Fruit fly (Drosophila melanogaster) whole organism, prepupa: ENCODE results near the gene CG13457.
A peak's percentile ranks its signal among the peaks of the same experiment; 100 is the strongest.

Experiments
- Blimp-1 ChIP-seq: fragments of 200-800 bp; sonication (Bioruptor generic); optimal IDR thresholded peaks from 3 replicates; lab custom pipeline; 2017; ENCODE audit warnings: missing biosample characterization, missing genetic modification characterization, mild to moderate bottlenecking, moderate library complexity, missing genetic modification reagents
- CG10631 ChIP-seq: fragments of 200-800 bp; sonication (Bioruptor generic); optimal IDR thresholded peaks from 2 replicates; lab custom pipeline; 2016; ENCODE audit warnings: missing biosample characterization, missing genetic modification characterization
- CG10669 ChIP-seq: fragments of 200-800 bp; sonication (Bioruptor generic); optimal IDR thresholded peaks from 3 replicates; lab custom pipeline; 2018; ENCODE audit warnings: missing biosample characterization, mild to moderate bottlenecking, missing genetic modification characterization, moderate library complexity
- CG11294 ChIP-seq: fragments of 200-800 bp; sonication (Bioruptor generic); IDR thresholded peaks from 2 replicates; pipeline ENCODE4 v1.3.6; 2022; ENCODE audit warnings: missing biosample characterization, missing genetic modification characterization
- CG11902 ChIP-seq: fragments of 200-800 bp; sonication (Bioruptor generic); optimal IDR thresholded peaks from 3 replicates; lab custom pipeline; 2016; ENCODE audit warnings: missing biosample characterization, missing genetic modification characterization
- CG15336 ChIP-seq: fragments of 200-800 bp; sonication (Bioruptor generic); IDR thresholded peaks from 2 replicates; pipeline ENCODE4 v1.3.6; 2022; ENCODE audit warnings: missing biosample characterization, missing genetic modification characterization
- CG1621 ChIP-seq: fragments of 200-800 bp; sonication (Bioruptor generic); optimal IDR thresholded peaks from 3 replicates; lab custom pipeline; 2018; ENCODE audit warnings: missing biosample characterization, mild to moderate bottlenecking, missing genetic modification characterization
- CG16779 ChIP-seq: fragments of 200-800 bp; sonication (Bioruptor generic); optimal IDR thresholded peaks from 3 replicates; lab custom pipeline; 2017; ENCODE audit warnings: missing biosample characterization, mild to moderate bottlenecking, missing genetic modification characterization
- CG3032 ChIP-seq: fragments of 200-800 bp; optimal IDR thresholded peaks from 2 replicates; lab custom pipeline; 2019; ENCODE audit warnings: missing biosample characterization, mild to moderate bottlenecking, missing genetic modification characterization, moderate library complexity
- CG31627 ChIP-seq: fragments of 200-800 bp; sonication (Bioruptor generic); optimal IDR thresholded peaks from 3 replicates; lab custom pipeline; 2016; ENCODE audit warnings: missing biosample characterization, missing genetic modification characterization
- CG32006 ChIP-seq: fragments of 200-800 bp; sonication (Bioruptor generic); optimal IDR thresholded peaks from 3 replicates; lab custom pipeline; 2017; ENCODE audit warnings: missing biosample characterization, mild to moderate bottlenecking, missing genetic modification characterization
- CG34406 ChIP-seq: fragments of 200-800 bp; sonication (Bioruptor generic); optimal IDR thresholded peaks from 3 replicates; lab custom pipeline; 2016; ENCODE audit warnings: missing biosample characterization, missing genetic modification characterization
- CG3919 ChIP-seq: fragments of 200-800 bp; sonication (Bioruptor generic); optimal IDR thresholded peaks from 3 replicates; lab custom pipeline; 2016; ENCODE audit warnings: missing biosample characterization, missing genetic modification characterization
- CG6163 ChIP-seq: fragments of 200-800 bp; sonication (Bioruptor generic); IDR thresholded peaks from 3 replicates; pipeline ENCODE4 v1.3.6; 2022; ENCODE audit warnings: missing biosample characterization, missing genetic modification characterization
- CG6792 ChIP-seq: fragments of 200-800 bp; sonication (Bioruptor generic); optimal IDR thresholded peaks from 3 replicates; lab custom pipeline; 2016; ENCODE audit warnings: missing biosample characterization, missing genetic modification characterization
- CG6808 ChIP-seq: fragments of 200-800 bp; sonication (Bioruptor generic); optimal IDR thresholded peaks from 3 replicates; lab custom pipeline; 2017; ENCODE audit warnings: missing biosample characterization, missing genetic modification characterization, mild to moderate bottlenecking, moderate library complexity, missing genetic modification reagents
- CG6854 ChIP-seq: fragments of 200-800 bp; sonication (Bioruptor generic); optimal IDR thresholded peaks from 2 replicates; lab custom pipeline; 2017; ENCODE audit warnings: missing biosample characterization, mild to moderate bottlenecking, missing genetic modification characterization
- CG7368 ChIP-seq: fragments of 200-800 bp; sonication (Bioruptor generic); optimal IDR thresholded peaks from 3 replicates; lab custom pipeline; 2016; ENCODE audit warnings: missing biosample characterization, missing genetic modification characterization
- CG8119 ChIP-seq: fragments of 200-800 bp; sonication (Bioruptor generic); IDR thresholded peaks from 3 replicates; pipeline ENCODE4 v1.3.6; 2022; ENCODE audit warnings: missing biosample characterization, missing genetic modification characterization
- CG8319 ChIP-seq: fragments of 200-800 bp; sonication (Bioruptor generic); optimal IDR thresholded peaks from 3 replicates; lab custom pipeline; 2016; ENCODE audit warnings: missing biosample characterization, missing genetic modification characterization
- CG8632 ChIP-seq: fragments of 200-800 bp; sonication (Bioruptor generic); optimal IDR thresholded peaks from 3 replicates; lab custom pipeline; 2016; ENCODE audit warnings: missing biosample characterization, missing genetic modification characterization
- Eip78C ChIP-seq: fragments of 200-800 bp; sonication (Bioruptor generic); peaks from one replicate; lab custom pipeline; 2016; ENCODE audit warnings: missing biosample characterization, missing genetic modification characterization
- Eip93F ChIP-seq: fragments of 200-800 bp; sonication (Bioruptor generic); optimal IDR thresholded peaks from 2 replicates; lab custom pipeline; 2016; ENCODE audit warnings: missing biosample characterization, mild to moderate bottlenecking, missing genetic modification characterization
- Ets21C ChIP-seq: fragments of 200-800 bp; sonication (Bioruptor generic); optimal IDR thresholded peaks from 3 replicates; lab custom pipeline; 2016; ENCODE audit warnings: missing biosample characterization, missing genetic modification characterization
- Ets96B ChIP-seq: fragments of 200-800 bp; optimal IDR thresholded peaks from 2 replicates; lab custom pipeline; 2019; ENCODE audit warnings: missing biosample characterization, mild to moderate bottlenecking, missing genetic modification characterization, moderate library complexity
- Gug ChIP-seq: fragments of 200-800 bp; sonication (Bioruptor generic); IDR thresholded peaks from 2 replicates; pipeline ENCODE4 v1.3.6; 2022; ENCODE audit warnings: missing biosample characterization, missing genetic modification characterization
- Hr39 ChIP-seq: fragments of 200-800 bp; sonication (Bioruptor generic); optimal IDR thresholded peaks from 2 replicates; lab custom pipeline; 2016; ENCODE audit warnings: missing biosample characterization, missing genetic modification characterization
- Hr4 ChIP-seq: fragments of 200-800 bp; sonication (Bioruptor generic); optimal IDR thresholded peaks from 3 replicates; lab custom pipeline; 2016; ENCODE audit warnings: missing biosample characterization, missing genetic modification characterization
- Lpt ChIP-seq: fragments of 200-800 bp; sonication (Bioruptor generic); optimal IDR thresholded peaks from 3 replicates; lab custom pipeline; 2016; ENCODE audit warnings: missing biosample characterization, missing genetic modification characterization
- OdsH ChIP-seq: fragments of 200-800 bp; sonication (Bioruptor generic); optimal IDR thresholded peaks from 3 replicates; lab custom pipeline; 2016; ENCODE audit warnings: missing biosample characterization, missing genetic modification characterization
- Smox ChIP-seq: fragments of 200-800 bp; sonication (Bioruptor generic); optimal IDR thresholded peaks from 3 replicates; lab custom pipeline; 2016; ENCODE audit warnings: missing biosample characterization, missing genetic modification characterization
- Sox14 ChIP-seq: fragments of 200-800 bp; sonication (Bioruptor generic); optimal IDR thresholded peaks from 3 replicates; lab custom pipeline; 2016; ENCODE audit warnings: missing biosample characterization, missing genetic modification characterization
- achi ChIP-seq: fragments of 200-800 bp; sonication (Bioruptor generic); optimal IDR thresholded peaks from 3 replicates; lab custom pipeline; 2016; ENCODE audit warnings: missing biosample characterization, missing genetic modification characterization
- acj6 ChIP-seq: fragments of 200-800 bp; sonication (Bioruptor generic); optimal IDR thresholded peaks from 3 replicates; lab custom pipeline; 2016; ENCODE audit warnings: missing biosample characterization, missing genetic modification characterization
- cyc ChIP-seq: fragments of 200-800 bp; sonication (Bioruptor generic); optimal IDR thresholded peaks from 3 replicates; lab custom pipeline; 2016; ENCODE audit warnings: missing biosample characterization, missing genetic modification characterization
- dac ChIP-seq: fragments of 200-800 bp; sonication (Bioruptor generic); optimal IDR thresholded peaks from 2 replicates; lab custom pipeline; 2017; ENCODE audit warnings: missing biosample characterization, mild to moderate bottlenecking, missing genetic modification characterization
- dsx ChIP-seq: fragments of 200-800 bp; optimal IDR thresholded peaks from 3 replicates; lab custom pipeline; 2019; ENCODE audit warnings: missing biosample characterization, mild to moderate bottlenecking, missing genetic modification characterization, moderate library complexity; ENCODE audit not compliant: poor library complexity, severe bottlenecking
- esn ChIP-seq: fragments of 200-800 bp; sonication (Bioruptor generic); optimal IDR thresholded peaks from 2 replicates; lab custom pipeline; 2016; ENCODE audit warnings: missing biosample characterization, mild to moderate bottlenecking, missing genetic modification characterization, moderate library complexity
- fd85E ChIP-seq: fragments of 200-800 bp; sonication (Bioruptor generic); optimal IDR thresholded peaks from 3 replicates; lab custom pipeline; 2016; ENCODE audit warnings: missing biosample characterization, missing genetic modification characterization
- fkh ChIP-seq: fragments of 200-800 bp; sonication (Bioruptor generic); optimal IDR thresholded peaks from 3 replicates; lab custom pipeline; 2017; ENCODE audit warnings: missing biosample characterization, mild to moderate bottlenecking, missing genetic modification characterization, moderate library complexity
- net ChIP-seq: fragments of 200-800 bp; sonication (Bioruptor generic); optimal IDR thresholded peaks from 3 replicates; lab custom pipeline; 2016; ENCODE audit warnings: missing biosample characterization, missing genetic modification characterization
- pdm3 ChIP-seq: fragments of 200-800 bp; sonication (Bioruptor generic); optimal IDR thresholded peaks from 3 replicates; lab custom pipeline; 2016; ENCODE audit warnings: missing biosample characterization, missing genetic modification characterization
- salr ChIP-seq, 2 experiments: fragments of 200-800 bp; sonication (Bioruptor generic); optimal IDR thresholded peaks; 3 replicates each; lab custom pipeline; 2016 to 2018; ENCODE audit warnings: missing biosample characterization in 2 of 2, missing genetic modification characterization in 2 of 2, mild to moderate bottlenecking in 1 of 2
- spab ChIP-seq: fragments of 200-800 bp; sonication (Bioruptor generic); optimal IDR thresholded peaks from 2 replicates; lab custom pipeline; 2017; ENCODE audit warnings: missing biosample characterization, mild to moderate bottlenecking, missing genetic modification characterization, missing genetic modification reagents
- ss ChIP-seq, 2 experiments: fragments of 200-800 bp; sonication (Bioruptor generic); optimal IDR thresholded peaks; 2 replicates in 1 of 2; 3 replicates in 1 of 2; lab custom pipeline; 2017 to 2018; ENCODE audit warnings: mild to moderate bottlenecking in 2 of 2, missing biosample characterization in 2 of 2, missing genetic modification characterization in 2 of 2, moderate library complexity in 1 of 2
- svp ChIP-seq: fragments of 200-800 bp; sonication (Bioruptor generic); peaks from one replicate; lab custom pipeline; 2016; ENCODE audit warnings: missing biosample characterization, missing genetic modification characterization
- topi ChIP-seq: fragments of 200-800 bp; sonication (Bioruptor generic); optimal IDR thresholded peaks from 3 replicates; lab custom pipeline; 2016; ENCODE audit warnings: missing biosample characterization, missing genetic modification characterization
- vri ChIP-seq: fragments of 200-800 bp; sonication (Bioruptor generic); optimal IDR thresholded peaks from 3 replicates; lab custom pipeline; 2016; ENCODE audit warnings: missing biosample characterization, mild to moderate bottlenecking, missing genetic modification characterization

The CG13457 gene

dm6 chr3L:15174823-15175222 is 43.6 kb upstream of the CG13457 start:
- TF ChIP-seq CG6163 (GFP tag; lab: Robert Waterston, UW) (no peak), svp (GFP tag; lab: Kevin White, UChicago) (no peak), cyc (no peak), Ets21C (no peak), CG34406 (peak; percentile 48), OdsH (peak; percentile 18), Eip78C (GFP tag; lab: Kevin White, UChicago) (peak; percentile 59), vri (GFP tag; lab: Kevin White, UChicago) (no peak), Ets96B (tag; lab: Kevin White, UChicago) (peak; percentile 50), CG8632 (peak; percentile 2), pdm3 (GFP tag; lab: Kevin White, UChicago) (no peak), CG10631 (GFP tag; lab: Kevin White, UChicago) (peak; percentile 1), acj6 (GFP tag; lab: Kevin White, UChicago) (peak; percentile 15), CG6854 (GFP tag; lab: Kevin White, UChicago) (no peak), CG6792 (GFP tag; lab: Kevin White, UChicago) (no peak), CG32006 (no peak), CG3032 (peak; percentile 38), dsx (GFP tag; lab: Kevin White, UChicago) (peak; percentile 24)

dm6 chr3L:15174086-15174485 is 42.9 kb upstream of the CG13457 start:
- TF ChIP-seq CG8119 (peak; percentile 42; the same call in 1 of the 3 replicates), acj6 (GFP tag; lab: Kevin White, UChicago) (peak; percentile 72), dac (GFP tag; lab: Kevin White, UChicago) (no peak), Gug (GFP tag; lab: Robert Waterston, UW) (no peak), ss (GFP tag; optimal IDR thresholded peaks at IDR 0.05; lab: Kevin White, UChicago) (peak; percentile 56 to 69), CG10669 (GFP tag; lab: Kevin White, UChicago) (peak; percentile 58), achi (peak; percentile 78), Sox14 (GFP tag; lab: Kevin White, UChicago) (peak; percentile 44), Ets21C (no peak), Hr4 (no peak), CG11294 (GFP tag; lab: Robert Waterston, UW) (no peak), CG3919 (GFP tag; lab: Kevin White, UChicago) (peak; percentile 48), esn (GFP tag; lab: Kevin White, UChicago) (peak; percentile 63), CG31627 (GFP tag; lab: Kevin White, UChicago) (no peak), fd85E (no peak), Lpt (GFP tag; lab: Kevin White, UChicago) (no peak), CG7368 (GFP tag; lab: Kevin White, UChicago) (peak; percentile 33), Ets96B (tag; lab: Kevin White, UChicago) (peak; percentile 91), CG32006 (peak; percentile 27), CG6163 (GFP tag; lab: Robert Waterston, UW) (no peak), vri (GFP tag; lab: Kevin White, UChicago) (no peak), CG10631 (GFP tag; lab: Kevin White, UChicago) (peak; percentile 80), topi (GFP tag; lab: Kevin White, UChicago) (peak; percentile 42), Eip78C (GFP tag; lab: Kevin White, UChicago) (peak; percentile 87), CG15336 (no peak), cyc (peak; percentile 12), spab (GFP tag; lab: Kevin White, UChicago) (peak; percentile 77), CG34406 (peak; percentile 80), Blimp-1 (GFP tag; lab: Kevin White, UChicago) (no peak), CG6808 (GFP tag; lab: Kevin White, UChicago) (peak; percentile 57), Smox (GFP tag; lab: Kevin White, UChicago) (peak; percentile 40), CG11902 (GFP tag; lab: Kevin White, UChicago) (peak; percentile 44), fkh (GFP tag; lab: Kevin White, UChicago) (no peak), CG1621 (tag; lab: Kevin White, UChicago) (peak; percentile 38), net (GFP tag; lab: Kevin White, UChicago) (peak; percentile 51), CG8319 (peak; percentile 41), CG8632 (peak; percentile 78), Hr39 (GFP tag; lab: Kevin White, UChicago) (peak; percentile 22), pdm3 (GFP tag; lab: Kevin White, UChicago) (peak; percentile 16), CG16779 (tag; lab: Kevin White, UChicago) (peak; percentile 46), CG6854 (GFP tag; lab: Kevin White, UChicago) (peak; percentile 9), salr (GFP tag; optimal IDR thresholded peaks at IDR 0.05; lab: Kevin White, UChicago) (peak; percentile 3 to 7), Eip93F (GFP tag; lab: Kevin White, UChicago) (no peak), CG3032 (peak; percentile 81)
